Worm (Caenorhabditis elegans): ENCODE results near the gene F57E7.2.

Gene F57E7.2

ce11 chrV:16497504-16497903 is 14.6 kb upstream of the F57E7.2 start, which contains the start of gene srh-136:
TSS of gene srh-136 (minus strand) at chrV:16497596.
- no peak for TF ChIP-seq ztf-23 (GFP tag; IDR thresholded peaks at IDR 0.05)
- no peak for TF ChIP-seq T22C8.4 (GFP tag; IDR thresholded peaks at IDR 0.05)
- TF ChIP-seq flt-1 (GFP tag; IDR thresholded peaks at IDR 0.05): no peak
- TF ChIP-seq med-1 (GFP tag; optimal IDR thresholded peaks at IDR 0.05; ENCODE audit: insufficient read depth): no peak
- no peak for TF ChIP-seq tab-1 (GFP tag; IDR thresholded peaks at IDR 0.05)
- TF ChIP-seq cog-1 (tag; optimal IDR thresholded peaks at IDR 0.05): no peak
- TF ChIP-seq ref-1 (GFP tag; conservative IDR thresholded peaks at IDR 0.05): no peak
- TF ChIP-seq klf-2 (GFP tag; conservative IDR thresholded peaks at IDR 0.05): no peak
- no peak for TF ChIP-seq ztf-29 (GFP tag; IDR thresholded peaks at IDR 0.05)

ce11 chrV:16494359-16494758 is 11.4 kb upstream of the F57E7.2 start, which contains the start of gene comt-2:
TSS of gene comt-2 (minus strand) at chrV:16494489.
- TF ChIP-seq cog-1 (tag; optimal IDR thresholded peaks at IDR 0.05) (no peak), flt-1 (GFP tag; IDR thresholded peaks at IDR 0.05) (no peak), ztf-29 (GFP tag; IDR thresholded peaks at IDR 0.05) (no peak), med-1 (GFP tag; optimal IDR thresholded peaks at IDR 0.05; ENCODE audit: insufficient read depth) (no peak), T22C8.4 (GFP tag; IDR thresholded peaks at IDR 0.05) (no peak), ref-1 (GFP tag; conservative IDR thresholded peaks at IDR 0.05) (no peak)

- TF ChIP-seq ztf-23 (GFP tag; IDR thresholded peaks at IDR 0.05): no peak
- TF ChIP-seq ztf-29 (GFP tag; IDR thresholded peaks at IDR 0.05): no peak
- TF ChIP-seq flt-1 (GFP tag; IDR thresholded peaks at IDR 0.05): no peak
- TF ChIP-seq cog-1 (tag; optimal IDR thresholded peaks at IDR 0.05): no peak
- no peak for TF ChIP-seq med-1 (GFP tag; optimal IDR thresholded peaks at IDR 0.05; ENCODE audit: insufficient read depth)
- no peak for TF ChIP-seq ref-1 (GFP tag; conservative IDR thresholded peaks at IDR 0.05)
- no peak for TF ChIP-seq tab-1 (GFP tag; IDR thresholded peaks at IDR 0.05)
- TF ChIP-seq klf-2 (GFP tag; conservative IDR thresholded peaks at IDR 0.05): no peak
- no peak for TF ChIP-seq T22C8.4 (GFP tag; IDR thresholded peaks at IDR 0.05)
These were observed 5.2 kb upstream of the F57E7.2 start, which contains the start of gene sqst-4 for ce11 chrV:16488172-16488571. TSS of gene sqst-4 (plus strand) at chrV:16488472.

ce11 chrV:16487474-16487873 is 4.5 kb upstream of the F57E7.2 start, which contains the start of gene Y32B12A.5:
TSS of gene Y32B12A.5 (minus strand) at chrV:16487574.
- TF ChIP-seq ztf-23 (GFP tag; IDR thresholded peaks at IDR 0.05) (no peak), flt-1 (GFP tag; IDR thresholded peaks at IDR 0.05) (no peak), tab-1 (GFP tag; IDR thresholded peaks at IDR 0.05) (no peak)

- TF ChIP-seq ztf-23 (GFP tag; IDR thresholded peaks at IDR 0.05) (no peak), ztf-29 (GFP tag; IDR thresholded peaks at IDR 0.05) (no peak), ref-1 (GFP tag; conservative IDR thresholded peaks at IDR 0.05) (no peak), cog-1 (tag; optimal IDR thresholded peaks at IDR 0.05) (no peak), flt-1 (GFP tag; IDR thresholded peaks at IDR 0.05) (no peak), T22C8.4 (GFP tag; IDR thresholded peaks at IDR 0.05) (no peak), klf-2 (GFP tag; conservative IDR thresholded peaks at IDR 0.05) (no peak), med-1 (GFP tag; optimal IDR thresholded peaks at IDR 0.05; ENCODE audit: insufficient read depth) (no peak), tab-1 (GFP tag; IDR thresholded peaks at IDR 0.05) (no peak)
These were observed 737 bp upstream of the F57E7.2 start, which contains the start of gene srh-139 for ce11 chrV:16483681-16484080. TSS of gene srh-139 (plus strand) at chrV:16483981.

ce11 chrV:16480919-16481630 is 1.9 kb downstream of the F57E7.2 start, which contains the start of the genes F57E7.4 and spig-6:
TSS of gene F57E7.4 (minus strand) at chrV:16481019.
TSS of gene spig-6 (plus strand) at chrV:16481580.
- TF ChIP-seq ztf-23 (GFP tag; IDR thresholded peaks at IDR 0.05) (no peak), ztf-29 (GFP tag; IDR thresholded peaks at IDR 0.05) (no peak), klf-2 (GFP tag; conservative IDR thresholded peaks at IDR 0.05) (no peak), ref-1 (GFP tag; conservative IDR thresholded peaks at IDR 0.05) (no peak), cog-1 (tag; optimal IDR thresholded peaks at IDR 0.05) (no peak), med-1 (GFP tag; optimal IDR thresholded peaks at IDR 0.05; ENCODE audit: insufficient read depth) (no peak), tab-1 (GFP tag; IDR thresholded peaks at IDR 0.05) (no peak), flt-1 (GFP tag; IDR thresholded peaks at IDR 0.05) (no peak), T22C8.4 (GFP tag; IDR thresholded peaks at IDR 0.05) (no peak)

- no peak for TF ChIP-seq T22C8.4 (GFP tag; IDR thresholded peaks at IDR 0.05)
- no peak for TF ChIP-seq klf-2 (GFP tag; conservative IDR thresholded peaks at IDR 0.05)
- no peak for TF ChIP-seq cog-1 (tag; optimal IDR thresholded peaks at IDR 0.05)
- TF ChIP-seq ztf-29 (GFP tag; IDR thresholded peaks at IDR 0.05): no peak
- TF ChIP-seq tab-1 (GFP tag; IDR thresholded peaks at IDR 0.05): no peak
- TF ChIP-seq ref-1 (GFP tag; conservative IDR thresholded peaks at IDR 0.05): no peak
- TF ChIP-seq flt-1 (GFP tag; IDR thresholded peaks at IDR 0.05): no peak
- TF ChIP-seq ztf-23 (GFP tag; IDR thresholded peaks at IDR 0.05): no peak
- TF ChIP-seq med-1 (GFP tag; optimal IDR thresholded peaks at IDR 0.05; ENCODE audit: insufficient read depth): no peak
These were observed 3.7 kb downstream of the F57E7.2 start, which contains the start of gene T08G3.11 for ce11 chrV:16479275-16479674. TSS of gene T08G3.11 (minus strand) at chrV:16479375.

ce11 chrV:16471995-16472563 is 10.9 kb downstream of the F57E7.2 start, which contains the start of gene srw-35:
TSS of gene srw-35 (plus strand) at chrV:16472513.
- TF ChIP-seq flt-1 (GFP tag; IDR thresholded peaks at IDR 0.05) (no peak), klf-2 (GFP tag; conservative IDR thresholded peaks at IDR 0.05) (no peak), ztf-29 (GFP tag; IDR thresholded peaks at IDR 0.05) (no peak), ztf-23 (GFP tag; IDR thresholded peaks at IDR 0.05) (no peak), tab-1 (GFP tag; IDR thresholded peaks at IDR 0.05) (no peak), T22C8.4 (GFP tag; IDR thresholded peaks at IDR 0.05) (no peak), ref-1 (GFP tag; conservative IDR thresholded peaks at IDR 0.05) (no peak), med-1 (GFP tag; optimal IDR thresholded peaks at IDR 0.05; ENCODE audit: insufficient read depth) (no peak), cog-1 (tag; optimal IDR thresholded peaks at IDR 0.05) (no peak)

- TF ChIP-seq tab-1 (GFP tag; IDR thresholded peaks at IDR 0.05): no peak
- no peak for TF ChIP-seq ref-1 (GFP tag; conservative IDR thresholded peaks at IDR 0.05)
- TF ChIP-seq ztf-23 (GFP tag; IDR thresholded peaks at IDR 0.05): no peak
- TF ChIP-seq flt-1 (GFP tag; IDR thresholded peaks at IDR 0.05): no peak
- TF ChIP-seq ztf-29 (GFP tag; IDR thresholded peaks at IDR 0.05): no peak
- TF ChIP-seq cog-1 (tag; optimal IDR thresholded peaks at IDR 0.05): no peak
- TF ChIP-seq T22C8.4 (GFP tag; IDR thresholded peaks at IDR 0.05): no peak
- TF ChIP-seq klf-2 (GFP tag; conservative IDR thresholded peaks at IDR 0.05): no peak
- no peak for TF ChIP-seq med-1 (GFP tag; optimal IDR thresholded peaks at IDR 0.05; ENCODE audit: insufficient read depth)
These were observed 12.0 kb downstream of the F57E7.2 start, which contains the start of gene srh-138 for ce11 chrV:16470916-16471315. TSS of gene srh-138 (minus strand) at chrV:16471016.
